Worm (Caenorhabditis elegans) whole organism, late embryonic: Measurements from ENCODE around the gene nhr-232.

ENCODE experiments used
- C08G9.2 ChIP-seq: sonication (generic microtip); optimal IDR thresholded peaks from 2 replicates; lab custom pipeline; 2016; ENCODE audit warnings: mild to moderate bottlenecking, missing genetic modification characterization, moderate library complexity, missing compliant biosample characterization
- C38D4.7 ChIP-seq: fragments of 200-800 bp; sonication (Bioruptor generic); optimal IDR thresholded peaks from 2 replicates; lab custom pipeline; 2018; ENCODE audit warnings: mild to moderate bottlenecking, missing genetic modification characterization, moderate library complexity, missing compliant biosample characterization
- F13H6.1 ChIP-seq: sonication (generic microtip); optimal IDR thresholded peaks from 2 replicates; lab custom pipeline; 2016; ENCODE audit warnings: missing genetic modification characterization, missing compliant biosample characterization
- K09A11.1 ChIP-seq: sonication (generic microtip); optimal IDR thresholded peaks from 2 replicates; lab custom pipeline; 2017; ENCODE audit warnings: antibody characterized with exemption, mild to moderate bottlenecking, missing genetic modification characterization, missing compliant biosample characterization; ENCODE audit not compliant: insufficient read depth
- T23F11.4 ChIP-seq: fragments of 200-800 bp; sonication (Bioruptor generic); optimal IDR thresholded peaks from 2 replicates; lab custom pipeline; 2018; ENCODE audit warnings: mild to moderate bottlenecking, missing genetic modification characterization, missing compliant biosample characterization
- Y22D7AL.16 ChIP-seq: sonication (generic microtip); optimal IDR thresholded peaks from 2 replicates; lab custom pipeline; 2016; ENCODE audit warnings: missing genetic modification characterization, missing compliant biosample characterization
- ceh-18 ChIP-seq: sonication (generic microtip); optimal IDR thresholded peaks from 2 replicates; lab custom pipeline; 2016; ENCODE audit warnings: missing genetic modification characterization, missing compliant biosample characterization
- ceh-19 ChIP-seq: fragments of 200-800 bp; sonication (Bioruptor generic); optimal IDR thresholded peaks from 2 replicates; lab custom pipeline; 2018; ENCODE audit warnings: mild to moderate bottlenecking, missing genetic modification characterization, missing compliant biosample characterization
- ceh-2 ChIP-seq: sonication (generic microtip); optimal IDR thresholded peaks from 2 replicates; lab custom pipeline; 2016; ENCODE audit warnings: missing genotype, missing genetic modification characterization, missing compliant biosample characterization
- ceh-22 ChIP-seq: sonication (generic microtip); optimal IDR thresholded peaks from 2 replicates; lab custom pipeline; 2017; ENCODE audit warnings: missing biosample characterization, missing genetic modification characterization
- ceh-30 ChIP-seq: fragments of 150-350 bp; optimal IDR thresholded peaks from 2 replicates; lab custom pipeline; 2014; ENCODE audit warnings: missing biosample characterization, missing genetic modification characterization
- ceh-31 ChIP-seq: sonication (generic microtip); optimal IDR thresholded peaks from 2 replicates; lab custom pipeline; 2016; ENCODE audit warnings: missing genetic modification characterization, missing compliant biosample characterization
- ceh-34 ChIP-seq: sonication (generic microtip); optimal IDR thresholded peaks from 2 replicates; lab custom pipeline; 2016; ENCODE audit warnings: mild to moderate bottlenecking, missing genetic modification characterization, missing compliant biosample characterization
- ceh-6 ChIP-seq: fragments of 200-800 bp; sonication (Bioruptor generic); optimal IDR thresholded peaks from 2 replicates; lab custom pipeline; 2018; ENCODE audit warnings: mild to moderate bottlenecking, missing genetic modification characterization, missing compliant biosample characterization
- ceh-9 ChIP-seq: sonication (generic microtip); optimal IDR thresholded peaks from 2 replicates; lab custom pipeline; 2016; ENCODE audit warnings: mild to moderate bottlenecking, missing genetic modification characterization, inconsistent platforms, missing compliant biosample characterization
- dmd-4 ChIP-seq: sonication (generic microtip); optimal IDR thresholded peaks from 2 replicates; lab custom pipeline; 2016; ENCODE audit warnings: borderline replicate concordance, missing genetic modification characterization, missing compliant biosample characterization
- dve-1 ChIP-seq: sonication (generic microtip); optimal IDR thresholded peaks from 2 replicates; lab custom pipeline; 2017; ENCODE audit warnings: antibody characterized with exemption, mild to moderate bottlenecking, missing genetic modification characterization, missing compliant biosample characterization
- elt-2 ChIP-seq: sonication (generic microtip); optimal IDR thresholded peaks from 2 replicates; lab custom pipeline; 2016; ENCODE audit warnings: missing genetic modification reagents, missing genetic modification characterization, missing compliant biosample characterization
- elt-4 ChIP-seq: sonication (generic microtip); optimal IDR thresholded peaks from 2 replicates; lab custom pipeline; 2016; ENCODE audit warnings: missing genetic modification characterization, missing compliant biosample characterization
- ets-4 ChIP-seq: sonication (generic microtip); optimal IDR thresholded peaks from 2 replicates; lab custom pipeline; 2016; ENCODE audit warnings: missing genetic modification characterization, missing compliant biosample characterization
- fkh-10 ChIP-seq: fragments of 150-350 bp; optimal IDR thresholded peaks from 2 replicates; lab custom pipeline; 2014; ENCODE audit warnings: missing biosample characterization, missing genetic modification reagents, missing genetic modification characterization
- hlh-13 ChIP-seq: fragments of 200-800 bp; sonication (Bioruptor generic); optimal IDR thresholded peaks from 2 replicates; lab custom pipeline; 2018; ENCODE audit warnings: mild to moderate bottlenecking, missing genetic modification characterization, missing compliant biosample characterization
- hlh-6 ChIP-seq: sonication (generic microtip); optimal IDR thresholded peaks from 2 replicates; lab custom pipeline; 2016; ENCODE audit warnings: missing genotype, missing genetic modification characterization, missing compliant biosample characterization
- hlh-8 ChIP-seq: sonication (generic microtip); optimal IDR thresholded peaks from 2 replicates; lab custom pipeline; 2016; ENCODE audit warnings: missing genotype, missing genetic modification characterization, missing compliant biosample characterization
- madf-2 ChIP-seq: sonication (generic microtip); optimal IDR thresholded peaks from 2 replicates; lab custom pipeline; 2017; ENCODE audit warnings: missing genetic modification characterization, missing compliant biosample characterization
- mec-3 ChIP-seq: sonication (generic microtip); optimal IDR thresholded peaks from 2 replicates; lab custom pipeline; 2016; ENCODE audit warnings: borderline replicate concordance, missing genetic modification characterization, missing compliant biosample characterization
- nfya-1 ChIP-seq: sonication (generic microtip); optimal IDR thresholded peaks from 2 replicates; lab custom pipeline; 2017; ENCODE audit warnings: missing genetic modification characterization, mild to moderate bottlenecking, missing compliant biosample characterization, antibody characterized with exemption, moderate library complexity
- nhr-232 ChIP-seq: sonication (generic microtip); optimal IDR thresholded peaks from 2 replicates; lab custom pipeline; 2016; ENCODE audit warnings: missing genetic modification characterization, missing compliant biosample characterization
- npax-4 ChIP-seq: sonication (generic microtip); optimal IDR thresholded peaks from 2 replicates; lab custom pipeline; 2016; ENCODE audit warnings: missing genetic modification characterization, missing compliant biosample characterization
- pha-4 ChIP-seq: fragments of 150-350 bp; optimal IDR thresholded peaks from 2 replicates; lab custom pipeline; 2018; ENCODE audit warnings: missing biosample characterization, missing genetic modification reagents, missing genetic modification characterization
- pqm-1 ChIP-seq: sonication (generic microtip); optimal IDR thresholded peaks from 2 replicates; lab custom pipeline; 2016; ENCODE audit warnings: missing genetic modification characterization, missing compliant biosample characterization
- ref-2 ChIP-seq: sonication (generic microtip); optimal IDR thresholded peaks from 2 replicates; lab custom pipeline; 2016; ENCODE audit warnings: missing genetic modification characterization, missing compliant biosample characterization
- rnt-1 ChIP-seq: sonication (generic microtip); optimal IDR thresholded peaks from 2 replicates; lab custom pipeline; 2016; ENCODE audit warnings: missing genetic modification characterization, missing compliant biosample characterization
- sdc-2 ChIP-seq: sonication (generic microtip); optimal IDR thresholded peaks from 2 replicates; lab custom pipeline; 2016; ENCODE audit warnings: missing genotype, missing genetic modification characterization, missing compliant biosample characterization
- sox-4 ChIP-seq: sonication (generic microtip); optimal IDR thresholded peaks from 2 replicates; lab custom pipeline; 2017; ENCODE audit warnings: mild to moderate bottlenecking, missing genetic modification characterization, inconsistent platforms, missing compliant biosample characterization
- unc-3 ChIP-seq, 2 experiments: fragments of 200-800 bp in 1 of 2; sonication (Bioruptor generic) in 1 of 2; sonication (generic microtip) in 1 of 2; conservative IDR thresholded peaks in 1 of 2; optimal IDR thresholded peaks in 1 of 2; 2 replicates each; pipeline versions ENCODE4 v1.3.6 to Lab custom; 2016 to 2022; ENCODE audit warnings: missing compliant biosample characterization in 2 of 2, missing genetic modification characterization in 2 of 2, missing genetic modification reagents in 1 of 2
- ztf-16 ChIP-seq: sonication (generic microtip); optimal IDR thresholded peaks from 2 replicates; lab custom pipeline; 2017; ENCODE audit warnings: missing genetic modification characterization, missing compliant biosample characterization

The nhr-232 gene

DNA sequence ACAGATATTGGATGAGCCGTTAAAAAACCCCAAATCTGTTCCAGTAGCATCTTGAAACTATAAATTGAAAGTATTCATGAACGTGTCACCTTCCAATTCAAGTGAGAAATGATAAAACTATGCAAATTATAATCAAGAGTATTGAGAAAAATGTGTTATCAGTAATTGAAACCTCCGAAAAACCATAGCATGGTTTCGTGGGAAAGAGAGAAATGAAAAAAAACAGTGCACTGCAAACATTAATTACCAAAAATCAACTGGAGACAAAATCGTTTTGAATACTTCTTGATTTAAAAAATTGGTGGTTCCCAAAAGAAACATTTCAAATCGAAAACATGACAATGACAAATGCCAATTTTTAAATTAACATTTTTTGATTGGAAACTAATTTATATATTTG is 30.4 kb upstream of the nhr-232 start, which contains the start of gene daf-36:
daf-36 (minus strand) TSS at position 101 of the 400 bp plus-strand sequence.
- TF ChIP-seq npax-4 (tag; lab: Kevin White, UChicago) (no peak), C38D4.7 (GFP tag; lab: Kevin White, UChicago) (no peak), unc-3 (GFP tag; conservative IDR thresholded peaks at IDR 0.05; lab: Robert Waterston, UW) (no peak), unc-3 (tag; optimal IDR thresholded peaks at IDR 0.05; lab: Kevin White, UChicago) (no peak), ceh-19 (GFP tag; lab: Kevin White, UChicago) (no peak), ceh-30 (tag; lab: Kevin White, UChicago) (no peak), pqm-1 (tag; lab: Kevin White, UChicago) (no peak), rnt-1 (no peak), mec-3 (tag; lab: Kevin White, UChicago) (no peak), ets-4 (tag; lab: Kevin White, UChicago) (no peak), fkh-10 (GFP tag; lab: Kevin White, UChicago) (no peak), Y22D7AL.16 (tag; lab: Kevin White, UChicago) (no peak), nhr-232 (tag; lab: Kevin White, UChicago) (no peak), ceh-34 (tag; lab: Kevin White, UChicago) (no peak), elt-4 (no peak), nfya-1 (tag; lab: Kevin White, UChicago) (no peak), ceh-6 (GFP tag; lab: Kevin White, UChicago) (no peak), K09A11.1 (tag; lab: Kevin White, UChicago) (no peak)

DNA sequence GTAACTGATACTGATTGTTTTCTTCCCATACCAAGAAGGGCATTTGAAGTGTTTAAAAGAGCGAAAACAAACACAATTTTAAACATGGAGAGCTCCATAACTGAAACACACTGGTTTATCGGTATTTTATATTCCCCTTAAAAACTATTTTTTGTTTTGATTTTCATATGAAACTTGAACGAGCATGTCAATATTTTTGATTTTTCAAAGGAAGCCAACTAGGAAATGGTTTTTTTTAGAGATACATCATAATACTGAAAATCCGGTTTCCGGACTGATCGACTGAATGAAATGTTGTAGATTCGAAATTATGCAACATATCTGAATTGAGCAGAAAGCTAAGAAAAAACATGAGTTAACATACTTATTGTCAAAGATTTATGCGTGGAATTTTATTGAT is 28.6 kb upstream of the nhr-232 start, which contains the start of gene ttr-19:
ttr-19 (minus strand) TSS at position 101 of the 400 bp plus-strand sequence.
- TF ChIP-seq ref-2 (tag; lab: Kevin White, UChicago) (no peak), ceh-18 (tag; lab: Kevin White, UChicago) (no peak), unc-3 (GFP tag; conservative IDR thresholded peaks at IDR 0.05; lab: Robert Waterston, UW) (no peak), unc-3 (tag; optimal IDR thresholded peaks at IDR 0.05; lab: Kevin White, UChicago) (no peak)

ce11 chrV:10228360-10228759 is 27.6 kb upstream of the nhr-232 start, which contains the start of gene fipr-4:
fipr-4 (minus strand) TSS chrV:10228460.
- no peak for TF ChIP-seq elt-2 (tag; lab: Kevin White, UChicago)
- no peak for TF ChIP-seq C08G9.2 (tag; lab: Kevin White, UChicago)
- no peak for TF ChIP-seq ceh-2 (tag; lab: Kevin White, UChicago)
- TF ChIP-seq ceh-9, result no peak
- TF ChIP-seq dmd-4, result no peak
- TF ChIP-seq ceh-34 (tag; lab: Kevin White, UChicago), result no peak
- no peak for TF ChIP-seq sdc-2 (tag; lab: Kevin White, UChicago)
- TF ChIP-seq ceh-6 (GFP tag; lab: Kevin White, UChicago), result no peak
- TF ChIP-seq ceh-31 (tag; lab: Kevin White, UChicago), result no peak
- TF ChIP-seq mec-3 (tag; lab: Kevin White, UChicago), result no peak
- no peak for TF ChIP-seq pha-4 (tag; lab: Kevin White, UChicago)
- no peak for TF ChIP-seq elt-4
- no peak for TF ChIP-seq ztf-16 (tag; lab: Kevin White, UChicago)
- TF ChIP-seq hlh-6 (tag; lab: Kevin White, UChicago), result no peak
- TF ChIP-seq T23F11.4 (GFP tag; lab: Kevin White, UChicago), result no peak
- TF ChIP-seq sox-4 (tag; lab: Kevin White, UChicago), result no peak
- no peak for TF ChIP-seq ceh-18 (tag; lab: Kevin White, UChicago)
- no peak for TF ChIP-seq fkh-10 (GFP tag; lab: Kevin White, UChicago)

ce11 chrV:10229222-10229879 is 26.6 kb upstream of the nhr-232 start, which contains the start of the genes pyt-1 and fipr-7:
pyt-1 (minus strand) TSS chrV:10229322.
fipr-7 (plus strand) TSS chrV:10229829.
- TF ChIP-seq hlh-8 (tag; lab: Kevin White, UChicago), result no peak
- no peak for TF ChIP-seq hlh-13 (GFP tag; lab: Kevin White, UChicago)
- no peak for TF ChIP-seq ceh-22
- no peak for TF ChIP-seq nhr-232 (tag; lab: Kevin White, UChicago)
- no peak for TF ChIP-seq madf-2 (tag; lab: Kevin White, UChicago)
- TF ChIP-seq F13H6.1 (tag; lab: Kevin White, UChicago), result no peak
- TF ChIP-seq dve-1 (tag; lab: Kevin White, UChicago), result no peak
